Worm (Caenorhabditis elegans) whole organism, L1 larva: ENCODE measurements around the gene vit-2.

ENCODE experiments used
- F16B12.6 ChIP-seq: fragments of 150-350 bp; optimal IDR thresholded peaks from 2 replicates; lab custom pipeline; 2014; ENCODE audit warnings: missing biosample characterization, missing genetic modification characterization
- aha-1 ChIP-seq: fragments of 150-350 bp; optimal IDR thresholded peaks from 2 replicates; lab custom pipeline; 2014; ENCODE audit warnings: missing biosample characterization, missing genetic modification characterization
- alr-1 ChIP-seq: fragments of 200-800 bp; sonication (Bioruptor generic); optimal IDR thresholded peaks from 2 replicates; lab custom pipeline; 2018; ENCODE audit warnings: borderline replicate concordance, mild to moderate bottlenecking, missing genetic modification characterization, missing compliant biosample characterization
- ama-1 ChIP-seq: fragments of 150-350 bp; optimal IDR thresholded peaks from 2 replicates; lab custom pipeline; 2014
- ceh-88 ChIP-seq: fragments of 200-800 bp; sonication (Bioruptor generic); IDR thresholded peaks from 2 replicates; pipeline ENCODE4 v1.3.6; 2022; ENCODE audit warnings: missing genetic modification characterization, missing compliant biosample characterization
- fkh-8 ChIP-seq: sonication (generic microtip); optimal IDR thresholded peaks from 2 replicates; lab custom pipeline; 2016; ENCODE audit warnings: mild to moderate bottlenecking, missing genetic modification characterization, missing compliant biosample characterization
- fos-1 ChIP-seq: fragments of 150-350 bp; optimal IDR thresholded peaks from 2 replicates; lab custom pipeline; 2014; ENCODE audit warnings: missing biosample characterization, missing genetic modification characterization
- lir-3 ChIP-seq: sonication (generic microtip); optimal IDR thresholded peaks from 2 replicates; lab custom pipeline; 2016; ENCODE audit warnings: mild to moderate bottlenecking, missing genetic modification characterization, moderate library complexity, missing compliant biosample characterization; ENCODE audit not compliant: poor library complexity
- mep-1 ChIP-seq: fragments of 150-350 bp; optimal IDR thresholded peaks from 2 replicates; lab custom pipeline; 2014; ENCODE audit warnings: missing biosample characterization, missing genetic modification characterization
- nhr-11 ChIP-seq: fragments of 150-350 bp; optimal IDR thresholded peaks from 2 replicates; lab custom pipeline; 2014; ENCODE audit warnings: missing biosample characterization, missing genetic modification characterization
- nhr-237 ChIP-seq: fragments of 150-350 bp; optimal IDR thresholded peaks from 2 replicates; lab custom pipeline; 2014; ENCODE audit warnings: missing biosample characterization, missing genetic modification characterization
- nhr-76 ChIP-seq: sonication (generic microtip); optimal IDR thresholded peaks from 2 replicates; lab custom pipeline; 2017; ENCODE audit warnings: missing biosample characterization, missing genetic modification characterization
- unc-30 ChIP-seq: sonication (generic microtip); optimal IDR thresholded peaks from 2 replicates; lab custom pipeline; 2017; ENCODE audit warnings: missing biosample characterization, missing genetic modification characterization
- unc-62 ChIP-seq: fragments of 150-350 bp; optimal IDR thresholded peaks from 2 replicates; lab custom pipeline; 2014; ENCODE audit warnings: missing biosample characterization, missing genetic modification reagents, missing genetic modification characterization

- TF ChIP-seq alr-1 (tag; lab: Kevin White, UChicago): no peak
- no peak for TF ChIP-seq aha-1
- TF ChIP-seq fos-1 (tag; lab: Kevin White, UChicago): no peak
- no peak for TF ChIP-seq nhr-11 (tag; lab: Kevin White, UChicago)
- no peak for TF ChIP-seq unc-30
- TF ChIP-seq unc-62 (GFP tag; lab: Kevin White, UChicago): no peak
- TF ChIP-seq ceh-88 (GFP tag; lab: Robert Waterston, UW): no peak
- TF ChIP-seq fkh-8: no peak
- no peak for TF ChIP-seq nhr-76
- no peak for TF ChIP-seq lir-3 (tag; lab: Kevin White, UChicago)
- TF ChIP-seq mep-1 (tag; lab: Kevin White, UChicago): no peak
- TF ChIP-seq nhr-237 (tag; lab: Kevin White, UChicago): no peak
- TF ChIP-seq ama-1 (lab: Kevin White, UChicago): no peak
- no peak for TF ChIP-seq F16B12.6
These were observed 14.6 kb upstream of the vit-2 start for ce11 chrX:5086212-5086611.
